Worm (Caenorhabditis elegans): ENCODE results near the gene W08A12.3.

W08A12.3 gene

ce11 chrV:3688733-3689132 lies 6.1 kb downstream of the W08A12.3 start:
- peak; percentile 42 for TF ChIP-seq hlh-8 (tag; optimal IDR thresholded peaks at IDR 0.05)
- TF ChIP-seq ets-4 (tag; optimal IDR thresholded peaks at IDR 0.05), result no peak
- no peak for TF ChIP-seq unc-86 (tag; optimal IDR thresholded peaks at IDR 0.05)
- TF ChIP-seq unc-55 (GFP tag; optimal IDR thresholded peaks at IDR 0.05), result peak; percentile 5
- peak; percentile 23 for TF ChIP-seq hlh-30 (tag; optimal IDR thresholded peaks at IDR 0.05; ENCODE audit: insufficient read depth)
- peak; percentile 54 for TF ChIP-seq sox-2 (GFP tag; IDR thresholded peaks at IDR 0.05)
- TF ChIP-seq ceh-31 (tag; optimal IDR thresholded peaks at IDR 0.05), result peak; percentile 25
- no peak for TF ChIP-seq mec-3 (tag; optimal IDR thresholded peaks at IDR 0.05; ENCODE audit: borderline replicate concordance)
- peak; percentile 32 for TF ChIP-seq ceh-34 (tag; optimal IDR thresholded peaks at IDR 0.05)
- TF ChIP-seq nfya-1 (tag; optimal IDR thresholded peaks at IDR 0.05), result peak; percentile 45
- no peak for TF ChIP-seq ceh-9 (tag; optimal IDR thresholded peaks at IDR 0.05)

ce11 chrV:3692613-3693012 lies 10.0 kb downstream of the W08A12.3 start:
- TF ChIP-seq elt-4 (tag; optimal IDR thresholded peaks at IDR 0.05), result no peak
- TF ChIP-seq elt-2 (tag; optimal IDR thresholded peaks at IDR 0.05), result peak; percentile 20
- no peak for TF ChIP-seq ceh-6 (GFP tag; optimal IDR thresholded peaks at IDR 0.05)
- TF ChIP-seq ceh-18 (tag; optimal IDR thresholded peaks at IDR 0.05), result no peak

ce11 chrV:3693657-3694056 lies 11.0 kb downstream of the W08A12.3 start:
- TF ChIP-seq ceh-14 (tag; optimal IDR thresholded peaks at IDR 0.05) (no peak), elt-4 (tag; optimal IDR thresholded peaks at IDR 0.05) (no peak), gmeb-2 (tag; optimal IDR thresholded peaks at IDR 0.05) (no peak), npax-4 (tag; optimal IDR thresholded peaks at IDR 0.05) (no peak), pag-3 (tag; optimal IDR thresholded peaks at IDR 0.05; ENCODE audit: borderline replicate concordance) (no peak), ceh-30 (tag; optimal IDR thresholded peaks at IDR 0.05) (no peak), sox-2 (GFP tag; IDR thresholded peaks at IDR 0.05) (no peak), che-1 (tag; optimal IDR thresholded peaks at IDR 0.05) (no peak), unc-42 (tag; optimal IDR thresholded peaks at IDR 0.05) (no peak), C38D4.7 (GFP tag; optimal IDR thresholded peaks at IDR 0.05) (no peak)

- TF ChIP-seq zip-5 (tag; optimal IDR thresholded peaks at IDR 0.05), result no peak
- no peak for TF ChIP-seq nfya-1 (tag; optimal IDR thresholded peaks at IDR 0.05)
- TF ChIP-seq dve-1 (tag; optimal IDR thresholded peaks at IDR 0.05), result no peak
- TF ChIP-seq dmd-4 (tag; optimal IDR thresholded peaks at IDR 0.05; ENCODE audit: borderline replicate concordance), result no peak
- TF ChIP-seq ttx-3 (tag; optimal IDR thresholded peaks at IDR 0.05), result no peak
Observed at ce11 chrV:3695254-3695653, 12.6 kb downstream of the W08A12.3 start.

ce11 chrV:3697071-3697470 lies 14.4 kb downstream of the W08A12.3 start:
- TF ChIP-seq elt-2 (tag; optimal IDR thresholded peaks at IDR 0.05) (peak; percentile 74), ceh-31 (tag; optimal IDR thresholded peaks at IDR 0.05) (no peak), K02D7.2 (tag; optimal IDR thresholded peaks at IDR 0.05) (no peak), unc-86 (tag; optimal IDR thresholded peaks at IDR 0.05) (no peak)

ce11 chrV:3698497-3698896 lies 15.8 kb downstream of the W08A12.3 start:
- no peak for TF ChIP-seq lim-6 (tag; optimal IDR thresholded peaks at IDR 0.05)
- TF ChIP-seq pha-2 (tag; optimal IDR thresholded peaks at IDR 0.05), result no peak
- no peak for TF ChIP-seq ceh-22 (tag; optimal IDR thresholded peaks at IDR 0.05)
- no peak for TF ChIP-seq nhr-232 (tag; optimal IDR thresholded peaks at IDR 0.05)
- no peak for TF ChIP-seq mec-3 (tag; optimal IDR thresholded peaks at IDR 0.05; ENCODE audit: borderline replicate concordance)
